Worm (Caenorhabditis elegans): Measurements from ENCODE around the gene T28A8.5.

The T28A8.5 gene

DNA sequence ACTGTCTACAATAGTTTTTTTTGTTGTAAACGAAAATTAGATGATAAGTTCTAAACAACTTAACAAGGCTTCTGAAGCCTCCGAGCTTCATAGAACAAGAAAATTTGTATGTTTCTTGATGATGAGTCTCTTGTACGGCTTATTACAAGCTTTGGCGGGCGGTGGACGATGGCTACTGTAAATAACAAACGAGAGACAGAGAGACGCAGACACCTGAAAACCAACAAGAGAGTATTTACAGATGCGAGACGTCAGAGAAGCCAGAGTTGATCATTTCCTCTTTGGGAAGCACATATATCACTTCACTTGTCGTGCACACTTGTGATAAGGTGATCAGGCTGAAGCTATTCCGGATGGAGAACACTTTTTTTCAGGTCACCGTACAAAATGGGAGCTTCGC is 29.4 kb downstream of the T28A8.5 start:
- no peak for TF ChIP-seq unc-62 (GFP tag; optimal IDR thresholded peaks at IDR 0.05)

DNA sequence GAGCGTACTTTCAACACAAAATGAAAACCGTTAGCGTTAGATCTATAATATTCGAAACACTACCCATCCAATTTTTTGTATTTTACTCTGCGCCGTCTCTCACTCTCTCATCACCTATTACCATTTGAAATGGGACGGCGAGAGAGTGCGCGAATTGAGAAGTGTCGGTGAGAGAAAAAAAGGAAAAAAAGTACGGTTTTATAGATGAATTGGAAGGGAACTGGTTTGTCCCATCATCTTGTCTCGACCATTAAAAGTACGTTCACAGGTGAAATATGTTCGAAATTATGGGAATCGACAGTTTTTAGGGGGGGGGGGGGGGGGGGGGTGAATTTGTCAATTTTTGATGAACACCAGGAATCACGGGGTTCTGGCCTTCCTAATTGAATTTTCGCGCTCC is 33.3 kb downstream of the T28A8.5 start:
- TF ChIP-seq unc-62 (GFP tag; optimal IDR thresholded peaks at IDR 0.05), result no peak

DNA sequence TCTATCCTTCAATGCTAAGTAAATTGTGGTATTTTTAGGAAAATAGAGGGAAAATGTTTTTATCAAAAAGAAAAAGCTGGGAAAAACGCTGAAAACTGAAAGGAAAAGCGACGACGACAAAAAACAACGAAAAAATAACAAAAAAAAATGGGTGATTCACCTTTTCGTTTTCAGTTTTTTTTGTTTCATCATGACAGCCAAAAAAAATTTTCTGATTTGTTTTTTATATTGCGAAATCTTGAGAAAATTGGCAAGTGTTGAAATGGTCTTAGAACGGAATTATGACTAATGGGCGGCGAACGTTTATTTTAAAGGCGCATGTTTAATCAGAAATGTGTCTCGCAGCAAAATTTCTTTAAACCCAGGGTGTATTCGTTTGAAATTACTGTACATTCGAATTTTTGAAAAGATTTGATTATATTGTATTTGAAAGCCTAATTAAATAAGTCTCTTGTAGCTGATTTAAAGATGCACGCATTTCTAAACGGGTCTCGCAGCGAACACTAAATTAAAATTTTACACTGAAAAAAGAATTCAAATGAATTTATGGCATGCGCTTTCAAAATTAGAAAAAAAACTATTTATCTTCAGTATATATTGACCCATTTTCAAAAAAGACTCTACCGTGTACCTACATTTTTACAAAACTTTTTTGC is 34.4 kb downstream of the T28A8.5 start:
- no peak for TF ChIP-seq unc-62 (GFP tag; optimal IDR thresholded peaks at IDR 0.05)

DNA sequence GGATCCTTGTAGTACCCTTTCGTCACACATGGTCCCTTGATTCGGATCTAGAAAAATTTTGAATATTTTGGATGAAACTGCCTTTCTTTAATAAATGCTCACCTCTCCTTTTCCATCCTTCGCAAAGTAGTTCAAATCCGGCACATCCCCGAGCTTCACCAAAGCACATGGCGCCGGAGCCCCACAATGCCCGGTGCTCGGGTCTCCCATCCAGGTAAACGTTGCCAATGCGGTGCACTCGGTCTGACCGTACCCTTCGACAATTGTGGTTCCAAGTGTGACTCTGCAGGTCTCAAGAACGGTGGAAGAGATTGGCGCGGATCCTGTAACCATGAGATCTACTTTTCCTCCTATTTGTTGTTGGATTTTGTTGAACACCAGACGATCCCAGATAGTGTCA is 39.4 kb downstream of the T28A8.5 start:
- no peak for TF ChIP-seq unc-62 (GFP tag; optimal IDR thresholded peaks at IDR 0.05)

DNA sequence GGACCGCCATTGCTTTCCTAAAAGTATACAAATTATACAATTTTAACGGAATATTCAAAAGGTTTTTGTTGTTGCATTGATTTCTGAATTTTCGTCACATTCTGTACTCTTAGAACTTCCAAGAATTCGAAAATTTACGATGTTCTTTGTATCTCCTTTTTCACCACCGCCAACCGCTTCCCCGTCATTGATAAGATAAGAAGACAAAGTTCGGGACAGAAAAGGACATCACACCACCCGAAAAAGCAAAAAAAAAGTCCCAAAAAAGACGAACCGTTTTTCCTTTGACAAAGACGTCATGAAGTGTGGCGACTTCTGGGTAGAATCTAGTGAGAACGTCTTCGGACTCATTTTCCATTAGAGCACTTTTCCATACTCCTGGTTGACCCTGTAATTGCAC is 41.0 kb downstream of the T28A8.5 start:
- no peak for TF ChIP-seq unc-62 (GFP tag; optimal IDR thresholded peaks at IDR 0.05)

DNA sequence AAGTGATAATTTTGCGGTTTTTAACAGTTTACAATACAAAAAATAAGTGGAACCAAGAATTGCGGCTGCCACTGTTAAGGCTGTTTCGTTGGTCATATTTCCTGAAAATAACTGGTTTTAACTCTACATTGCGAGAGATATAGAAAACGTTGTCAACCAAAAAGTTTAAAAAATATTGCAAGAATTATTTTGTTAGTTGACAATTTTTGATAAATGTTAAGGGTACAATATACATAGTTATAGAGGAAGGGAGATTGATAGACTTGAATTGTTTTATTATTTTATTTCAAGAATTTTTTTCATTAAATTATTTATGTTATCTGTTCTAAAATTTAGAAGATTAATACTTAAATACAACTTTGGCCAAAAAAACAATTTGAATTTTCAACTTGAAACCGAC is 42.0 kb downstream of the T28A8.5 start, which contains the start of gene acs-5:
Gene acs-5 (minus strand): TSS at position 101 of the 400 bp plus-strand sequence.
- TF ChIP-seq unc-62 (GFP tag; optimal IDR thresholded peaks at IDR 0.05), result no peak

DNA sequence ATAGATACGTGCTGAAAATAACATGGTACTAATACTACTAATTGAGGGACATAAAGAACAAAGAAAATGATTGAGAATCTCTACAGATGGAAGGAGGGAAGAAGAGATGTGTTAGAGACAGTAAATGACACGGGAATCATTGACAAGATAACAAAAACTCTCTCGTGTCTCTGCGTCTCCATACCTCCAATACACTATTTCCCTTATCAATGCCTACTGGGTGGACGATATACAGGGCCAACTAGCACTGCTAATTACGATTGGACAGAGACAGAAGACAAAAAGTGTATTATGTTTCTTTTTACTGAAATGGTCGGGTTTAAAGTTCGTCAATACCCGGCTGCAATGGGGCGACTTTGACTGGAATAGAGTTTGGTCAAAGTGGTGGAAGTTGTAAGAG is 43.2 kb downstream of the T28A8.5 start:
- TF ChIP-seq unc-62 (GFP tag; optimal IDR thresholded peaks at IDR 0.05), result no peak

DNA sequence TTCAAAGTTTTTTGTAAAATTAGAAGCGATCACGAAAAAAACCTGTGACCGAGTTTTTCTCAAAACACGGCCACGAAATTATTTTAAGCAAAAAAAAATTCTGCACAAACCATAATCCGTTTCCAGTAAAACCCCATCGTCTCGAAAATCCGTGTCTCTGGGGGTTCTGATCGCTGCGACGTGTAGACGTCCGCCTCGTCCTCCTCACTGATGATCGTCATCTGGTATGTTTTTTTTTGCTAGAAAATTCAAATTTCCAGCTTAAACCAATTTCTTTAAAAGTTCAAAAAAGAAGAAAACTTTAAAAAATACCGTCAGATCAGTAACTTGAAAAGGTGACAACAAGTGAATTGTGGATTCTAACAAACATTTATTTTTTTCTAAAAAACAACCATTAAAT is 45.1 kb downstream of the T28A8.5 start, which contains the start of gene Y76A2B.4:
Gene Y76A2B.4 (minus strand): TSS at position 241 of the 400 bp plus-strand sequence.
- TF ChIP-seq unc-62 (GFP tag; optimal IDR thresholded peaks at IDR 0.05), result no peak

DNA sequence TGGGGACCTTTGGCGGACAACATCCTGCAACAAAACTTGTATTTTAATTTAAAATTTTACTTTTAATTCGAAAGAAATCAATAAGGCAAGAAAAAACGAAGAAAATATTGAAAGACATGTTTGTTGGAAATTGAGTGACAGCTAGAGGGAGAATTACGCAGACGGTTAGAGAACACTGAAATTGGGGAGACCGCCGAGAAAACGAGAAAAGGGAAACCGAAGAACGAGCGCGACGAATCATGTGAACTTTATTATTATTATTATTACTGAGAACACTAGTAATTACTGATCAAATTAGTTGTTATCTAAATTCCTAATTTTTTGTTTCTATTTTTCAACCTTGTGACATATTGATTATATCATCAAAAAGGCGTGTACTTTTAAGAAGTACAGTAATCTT is 47.6 kb downstream of the T28A8.5 start, which contains the start of gene mmad-1:
Gene mmad-1 (minus strand): TSS at position 24 of the 400 bp plus-strand sequence.
- no peak for TF ChIP-seq unc-62 (GFP tag; optimal IDR thresholded peaks at IDR 0.05)

DNA sequence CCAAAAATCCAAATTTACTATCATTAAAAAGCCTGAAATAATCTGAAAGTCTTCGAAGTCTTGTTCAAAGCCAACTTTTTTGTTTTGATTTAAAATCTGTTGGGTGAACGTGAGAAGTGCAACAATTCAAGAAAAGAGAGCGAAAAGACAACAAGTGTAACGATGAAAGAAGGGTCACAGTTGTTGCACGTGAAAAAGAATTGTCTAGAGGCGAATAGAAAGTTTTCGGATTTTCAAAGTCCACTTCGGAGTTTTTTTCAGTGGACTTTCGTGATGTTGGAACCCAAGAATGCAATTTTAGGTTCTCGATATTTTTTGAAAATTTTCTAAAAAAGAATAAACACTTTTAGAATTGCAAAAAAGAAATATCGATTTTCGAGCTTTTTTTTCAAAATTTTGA is 48.5 kb downstream of the T28A8.5 start:
- no peak for TF ChIP-seq unc-62 (GFP tag; optimal IDR thresholded peaks at IDR 0.05)

Measured in whole organism, dauer.